Worm (Caenorhabditis elegans): Measurements from ENCODE around the gene F16H6.4.
"Not testable (repeated sequence)": the region's sequence is repeated elsewhere in the genome, so short reads cannot be mapped to it uniquely, and the experiment has no call there.

F16H6.4 gene

DNA sequence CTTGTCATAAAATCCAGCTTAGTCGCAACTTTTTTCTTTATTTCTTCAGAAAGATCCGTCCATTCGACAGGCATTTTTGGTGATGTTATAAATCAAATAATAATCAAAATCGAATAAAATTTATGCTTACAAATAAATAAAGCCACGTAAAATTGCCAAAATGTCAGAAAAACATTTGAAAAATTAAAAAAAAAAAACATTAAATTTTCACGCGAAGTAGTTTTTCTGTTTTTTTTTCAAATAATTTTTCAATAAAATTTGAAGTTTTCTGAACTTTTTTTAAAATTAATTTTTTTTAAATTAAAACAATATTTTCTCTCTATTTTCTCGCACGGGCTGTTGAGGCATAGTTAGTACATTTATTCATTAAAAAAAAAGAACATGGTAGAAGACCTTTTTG lies 19.9 kb upstream of the F16H6.4 start, which contains the start of gene C31G12.4:
Gene C31G12.4 (minus strand): TSS at position 101 of the 400 bp plus-strand sequence.
- no peak for TF ChIP-seq ref-1 (GFP tag; conservative IDR thresholded peaks at IDR 0.05)
- no peak for TF ChIP-seq klf-2 (GFP tag; conservative IDR thresholded peaks at IDR 0.05)
- TF ChIP-seq ztf-29 (GFP tag; IDR thresholded peaks at IDR 0.05): no peak
- TF ChIP-seq T22C8.4 (GFP tag; IDR thresholded peaks at IDR 0.05): no peak
- no peak for TF ChIP-seq tab-1 (GFP tag; IDR thresholded peaks at IDR 0.05)
- TF ChIP-seq flt-1 (GFP tag; IDR thresholded peaks at IDR 0.05): no peak
- TF ChIP-seq ztf-23 (GFP tag; IDR thresholded peaks at IDR 0.05): no peak

DNA sequence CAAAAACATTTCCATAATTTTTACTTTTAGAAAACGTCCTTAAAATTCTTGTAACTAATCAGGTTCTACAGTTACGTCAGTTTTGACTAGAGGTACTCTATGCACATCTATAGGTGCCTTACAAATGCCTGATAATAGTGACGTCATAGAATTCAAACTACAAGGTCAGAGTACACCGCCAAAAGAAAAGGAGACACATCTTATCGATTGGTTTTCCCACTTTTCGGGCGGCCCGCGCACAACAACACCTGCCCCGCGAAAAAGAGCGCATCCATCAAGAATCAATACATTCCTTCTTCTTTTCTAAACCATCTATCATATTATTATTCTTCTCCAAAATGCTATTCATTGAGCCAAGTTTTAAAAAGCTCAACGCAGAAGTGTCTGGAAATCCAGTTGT lies 18.9 kb upstream of the F16H6.4 start, which contains the start of gene C31G12.1:
Gene C31G12.1 (plus strand): TSS at position 301 of the 400 bp plus-strand sequence.
- TF ChIP-seq tab-1 (GFP tag; IDR thresholded peaks at IDR 0.05): no peak

DNA sequence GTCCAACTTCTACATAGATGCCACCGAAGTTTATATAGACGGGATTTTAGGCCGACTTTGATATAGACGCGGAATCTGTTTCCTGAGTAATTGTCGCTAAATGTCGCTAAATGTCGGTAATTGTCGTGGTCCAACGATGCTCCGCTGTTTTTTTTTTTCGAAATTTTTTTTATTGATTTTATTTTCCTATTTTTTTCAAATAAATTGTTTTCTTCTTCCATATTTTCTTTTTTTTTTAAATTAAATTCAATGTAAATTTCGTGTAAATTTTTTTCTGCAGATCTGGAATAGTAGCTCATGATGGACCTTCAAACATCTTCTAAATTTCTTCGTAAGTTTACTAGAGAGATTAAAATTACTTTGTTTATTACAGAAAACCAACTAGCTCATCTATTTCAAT lies 13.6 kb upstream of the F16H6.4 start, which contains the start of gene C31G12.3:
Gene C31G12.3 (plus strand): TSS at position 301 of the 400 bp plus-strand sequence.
- no peak for TF ChIP-seq klf-2 (GFP tag; conservative IDR thresholded peaks at IDR 0.05)
- no peak for TF ChIP-seq T22C8.4 (GFP tag; IDR thresholded peaks at IDR 0.05)
- TF ChIP-seq ztf-23 (GFP tag; IDR thresholded peaks at IDR 0.05): no peak
- TF ChIP-seq cog-1 (tag; optimal IDR thresholded peaks at IDR 0.05): no peak
- no peak for TF ChIP-seq ztf-29 (GFP tag; IDR thresholded peaks at IDR 0.05)
- no peak for TF ChIP-seq tab-1 (GFP tag; IDR thresholded peaks at IDR 0.05)
- TF ChIP-seq flt-1 (GFP tag; IDR thresholded peaks at IDR 0.05): no peak
- no peak for TF ChIP-seq ref-1 (GFP tag; conservative IDR thresholded peaks at IDR 0.05)
- TF ChIP-seq med-1 (GFP tag; optimal IDR thresholded peaks at IDR 0.05; ENCODE audit: insufficient read depth): no peak

DNA sequence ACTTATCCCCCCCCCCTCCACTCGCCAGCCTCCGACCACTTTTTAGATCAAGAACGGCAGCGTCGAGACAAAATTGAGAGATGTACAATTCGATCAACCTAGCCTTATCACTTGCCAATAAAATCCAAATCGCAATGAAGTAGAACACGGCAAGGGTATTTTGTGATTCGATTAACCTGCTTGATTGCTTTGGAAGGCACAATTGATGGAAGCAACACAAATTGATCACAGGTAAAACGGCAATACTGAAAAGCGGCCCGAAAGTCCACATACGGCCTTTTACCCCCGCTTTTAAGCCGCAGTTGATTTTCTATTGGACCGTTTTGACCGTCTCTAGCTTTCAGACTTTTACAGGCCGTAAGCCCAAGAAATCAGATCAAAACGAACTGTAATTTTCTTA lies 10.2 kb upstream of the F16H6.4 start, which contains the start of gene clec-245:
Gene clec-245 (minus strand): TSS at position 101 of the 400 bp plus-strand sequence.
- TF ChIP-seq T22C8.4 (GFP tag; IDR thresholded peaks at IDR 0.05) (no peak), ztf-29 (GFP tag; IDR thresholded peaks at IDR 0.05) (no peak), med-1 (GFP tag; optimal IDR thresholded peaks at IDR 0.05; ENCODE audit: insufficient read depth) (no peak), cog-1 (tag; optimal IDR thresholded peaks at IDR 0.05) (no peak), ztf-23 (GFP tag; IDR thresholded peaks at IDR 0.05) (no peak), klf-2 (GFP tag; conservative IDR thresholded peaks at IDR 0.05) (no peak)

DNA sequence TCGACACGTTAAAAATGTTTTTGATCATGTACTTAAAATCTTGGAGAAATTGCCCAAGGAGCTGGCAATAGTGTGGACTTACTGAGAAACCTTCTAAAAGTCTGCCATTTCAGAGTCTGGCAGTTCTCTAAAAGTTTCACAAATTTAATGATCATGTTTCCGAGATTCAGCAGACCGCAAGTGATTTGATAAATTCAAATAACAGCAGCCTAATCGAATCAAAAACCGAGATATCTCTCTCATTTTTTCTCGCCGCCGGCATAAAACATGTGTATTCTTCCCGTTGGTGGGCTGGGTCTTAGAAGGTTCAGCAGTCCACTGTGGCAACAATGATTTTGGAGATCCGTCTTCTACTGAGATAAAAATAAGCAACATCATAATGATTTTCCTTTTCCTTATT lies 9.3 kb upstream of the F16H6.4 start, which contains the start of gene clec-246:
Gene clec-246 (plus strand): TSS at position 301 of the 400 bp plus-strand sequence.
- TF ChIP-seq cog-1 (tag; optimal IDR thresholded peaks at IDR 0.05): no peak
- TF ChIP-seq ztf-29 (GFP tag; IDR thresholded peaks at IDR 0.05): no peak
- no peak for TF ChIP-seq tab-1 (GFP tag; IDR thresholded peaks at IDR 0.05)
- no peak for TF ChIP-seq ref-1 (GFP tag; conservative IDR thresholded peaks at IDR 0.05)
- no peak for TF ChIP-seq ztf-23 (GFP tag; IDR thresholded peaks at IDR 0.05)
- no peak for TF ChIP-seq klf-2 (GFP tag; conservative IDR thresholded peaks at IDR 0.05)

DNA sequence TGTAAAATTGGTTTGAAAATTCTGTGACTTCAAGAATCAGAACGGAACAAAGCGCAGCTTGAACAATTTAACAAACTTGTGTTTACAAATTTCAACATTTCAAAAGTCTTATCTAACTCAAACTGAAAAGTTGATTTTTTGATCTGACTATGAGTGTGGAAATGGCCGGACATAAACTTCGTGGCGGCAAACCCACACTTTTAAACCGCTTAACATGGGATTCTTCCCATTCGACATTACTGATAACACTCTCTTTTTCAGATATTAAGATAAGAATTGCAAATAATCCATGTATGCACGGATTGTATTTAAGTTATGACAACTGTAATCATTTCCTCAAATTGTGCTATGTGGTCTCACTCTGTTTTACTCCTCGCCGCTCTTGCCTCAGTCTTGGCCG lies 7.4 kb upstream of the F16H6.4 start, which contains the start of gene clec-42:
Gene clec-42 (plus strand): TSS at position 285 of the 400 bp plus-strand sequence.
- TF ChIP-seq cog-1 (tag; optimal IDR thresholded peaks at IDR 0.05) (no peak), tab-1 (GFP tag; IDR thresholded peaks at IDR 0.05) (no peak)

DNA sequence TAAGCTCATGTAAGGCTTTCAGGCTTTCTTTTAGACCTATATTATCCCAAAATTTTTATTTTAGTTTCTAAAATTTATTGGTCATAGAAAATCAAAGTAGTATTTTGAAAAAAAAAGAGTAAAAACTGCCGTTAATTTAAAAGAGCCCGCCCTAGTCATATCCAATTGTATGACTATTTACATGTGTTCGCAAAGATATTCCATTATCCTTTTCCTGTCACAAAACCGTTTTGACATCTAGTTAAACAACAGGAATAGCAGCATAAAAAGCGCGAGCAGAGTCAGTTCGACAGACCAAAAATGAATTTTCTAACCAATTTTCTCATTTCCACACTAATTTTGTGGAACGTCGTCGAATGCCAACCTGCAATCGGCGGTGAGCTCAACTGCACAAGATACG lies 3.5 kb upstream of the F16H6.4 start, which contains the start of gene F16H6.3:
Gene F16H6.3 (plus strand): TSS at position 301 of the 400 bp plus-strand sequence.
- TF ChIP-seq ref-1 (GFP tag; conservative IDR thresholded peaks at IDR 0.05): no peak
- TF ChIP-seq ztf-29 (GFP tag; IDR thresholded peaks at IDR 0.05): no peak
- TF ChIP-seq tab-1 (GFP tag; IDR thresholded peaks at IDR 0.05): no peak
- TF ChIP-seq T22C8.4 (GFP tag; IDR thresholded peaks at IDR 0.05): no peak
- no peak for TF ChIP-seq klf-2 (GFP tag; conservative IDR thresholded peaks at IDR 0.05)
- no peak for TF ChIP-seq flt-1 (GFP tag; IDR thresholded peaks at IDR 0.05)
- no peak for TF ChIP-seq med-1 (GFP tag; optimal IDR thresholded peaks at IDR 0.05; ENCODE audit: insufficient read depth)
- TF ChIP-seq ztf-23 (GFP tag; IDR thresholded peaks at IDR 0.05): no peak
- no peak for TF ChIP-seq cog-1 (tag; optimal IDR thresholded peaks at IDR 0.05)

DNA sequence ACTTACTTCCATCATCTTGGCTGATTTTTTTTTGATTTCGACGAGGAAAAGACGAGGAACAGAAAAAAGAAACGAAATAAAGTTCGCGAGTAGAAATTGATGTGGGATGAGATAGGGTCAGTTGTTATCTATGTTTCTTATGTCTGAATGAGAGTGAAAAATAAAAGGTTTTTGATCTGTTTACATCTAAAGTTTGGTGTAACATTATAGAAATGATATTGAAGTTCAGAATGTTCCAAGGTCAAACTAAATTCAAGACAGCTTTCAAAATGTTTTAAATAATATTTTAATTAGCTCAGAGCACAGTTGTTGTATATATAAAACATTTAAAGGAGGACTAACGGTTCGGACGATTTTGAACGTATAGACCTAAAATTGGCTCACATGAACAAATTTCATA lies 10.6 kb downstream of the F16H6.4 start, which contains the start of gene F16H6.7:
Gene F16H6.7 (minus strand): TSS at position 101 of the 400 bp plus-strand sequence.
- no peak for TF ChIP-seq ztf-29 (GFP tag; IDR thresholded peaks at IDR 0.05)
- TF ChIP-seq med-1 (GFP tag; optimal IDR thresholded peaks at IDR 0.05; ENCODE audit: insufficient read depth): no peak
- TF ChIP-seq ref-1 (GFP tag; conservative IDR thresholded peaks at IDR 0.05): no peak
- no peak for TF ChIP-seq T22C8.4 (GFP tag; IDR thresholded peaks at IDR 0.05)
- no peak for TF ChIP-seq tab-1 (GFP tag; IDR thresholded peaks at IDR 0.05)
- no peak for TF ChIP-seq ztf-23 (GFP tag; IDR thresholded peaks at IDR 0.05)
- no peak for TF ChIP-seq flt-1 (GFP tag; IDR thresholded peaks at IDR 0.05)
- no peak for TF ChIP-seq klf-2 (GFP tag; conservative IDR thresholded peaks at IDR 0.05)
- no peak for TF ChIP-seq cog-1 (tag; optimal IDR thresholded peaks at IDR 0.05)

DNA sequence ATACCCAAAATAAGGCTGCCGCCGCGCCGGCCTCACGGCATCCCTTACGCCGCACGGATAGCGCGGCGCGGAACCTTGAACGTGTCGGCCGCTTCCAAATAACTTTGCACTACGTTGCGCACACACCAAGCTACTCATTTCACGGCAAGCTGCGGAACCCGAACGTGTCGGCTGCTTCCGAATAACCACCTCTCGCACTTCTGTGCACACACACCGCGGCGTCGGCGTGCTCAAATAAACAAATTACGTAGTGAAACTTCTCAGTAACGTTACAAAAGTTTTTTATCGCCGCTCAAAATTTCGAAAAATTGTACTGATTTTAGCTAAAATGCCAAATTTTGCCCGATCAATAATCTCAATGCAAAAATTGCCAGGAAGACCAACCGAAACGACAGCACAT lies 14.3 kb downstream of the F16H6.4 start:
- no peak for TF ChIP-seq ref-1 (GFP tag; conservative IDR thresholded peaks at IDR 0.05)
- no peak for TF ChIP-seq ztf-23 (GFP tag; IDR thresholded peaks at IDR 0.05)
- TF ChIP-seq med-1 (GFP tag; optimal IDR thresholded peaks at IDR 0.05; ENCODE audit: insufficient read depth): no peak
- TF ChIP-seq ztf-29 (GFP tag; IDR thresholded peaks at IDR 0.05): no peak
- TF ChIP-seq flt-1 (GFP tag; IDR thresholded peaks at IDR 0.05): no peak
- no peak for TF ChIP-seq cog-1 (tag; optimal IDR thresholded peaks at IDR 0.05)
- no peak for TF ChIP-seq tab-1 (GFP tag; IDR thresholded peaks at IDR 0.05)
- no peak for TF ChIP-seq T22C8.4 (GFP tag; IDR thresholded peaks at IDR 0.05)
- TF ChIP-seq klf-2 (GFP tag; conservative IDR thresholded peaks at IDR 0.05): no peak

DNA sequence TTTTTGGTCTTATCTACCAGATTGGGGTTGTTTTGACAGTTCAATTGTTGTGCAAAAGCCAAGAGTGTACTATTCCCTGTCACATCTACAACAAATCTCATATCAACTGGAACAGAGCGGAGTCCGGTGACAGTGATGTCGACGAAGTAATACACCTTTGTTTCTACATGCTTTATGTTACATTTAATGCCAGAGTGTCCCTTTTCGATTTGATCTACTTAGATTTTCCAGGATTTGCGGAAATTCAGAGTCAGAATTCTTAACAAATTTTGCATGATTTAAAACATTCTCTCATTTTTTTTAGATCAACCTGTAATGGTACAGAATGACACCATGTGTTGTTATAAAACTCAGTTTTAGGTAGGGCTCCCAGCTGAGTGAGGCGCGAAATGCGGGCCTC lies 17.7 kb downstream of the F16H6.4 start, which contains the start of gene F16H6.8:
Gene F16H6.8 (minus strand): TSS at position 101 of the 400 bp plus-strand sequence.
- TF ChIP-seq ztf-29 (GFP tag; IDR thresholded peaks at IDR 0.05); ztf-23 (GFP tag; IDR thresholded peaks at IDR 0.05); klf-2 (GFP tag; conservative IDR thresholded peaks at IDR 0.05): not testable (repeated sequence)

All from whole organism, midembryonic.